Worm (Caenorhabditis elegans): ENCODE results near the gene col-127.
A peak's percentile ranks its signal among the peaks of the same experiment; 100 is the strongest.

DNA sequence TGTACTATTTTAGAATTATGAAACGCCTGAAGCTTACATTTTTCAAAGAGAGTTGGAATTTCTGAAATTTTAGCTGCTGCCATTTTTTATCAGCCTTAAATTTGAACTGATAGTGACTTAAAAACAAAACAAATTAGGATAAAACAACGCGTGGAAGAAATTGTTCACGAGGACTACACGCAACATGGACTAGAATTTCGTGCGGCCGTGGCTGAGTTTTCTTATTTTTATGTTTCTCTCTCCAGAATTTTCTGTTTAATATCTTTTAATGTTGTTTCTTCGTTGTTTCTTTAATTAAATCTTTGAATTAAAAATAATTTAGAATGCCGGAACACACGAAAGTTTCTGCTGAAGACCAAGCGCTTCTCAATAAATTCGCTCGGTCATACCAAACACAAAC is 48.9 kb upstream of the col-127 start, which contains the start of the genes B0035.3, B0035.22 and pfd-4:
- TF ChIP-seq ces-1 (GFP tag; optimal IDR thresholded peaks at IDR 0.05) (peak; percentile 39), nhr-28 (tag; optimal IDR thresholded peaks at IDR 0.05) (no peak), sptf-1 (tag; optimal IDR thresholded peaks at IDR 0.05) (no peak), tbx-8 (GFP tag; optimal IDR thresholded peaks at IDR 0.05) (no peak)

All from whole organism, mixed stage, embryonic.